Fruit fly (Drosophila melanogaster) whole organism: ENCODE results near the gene CG13676.

Experiments
- CG8478 ChIP-seq: fragments of >200 bp; optimal IDR thresholded peaks from 2 replicates; lab custom pipeline; 2018; ENCODE audit warnings: inconsistent platforms
- Dll ChIP-seq: fragments of >200 bp; optimal IDR thresholded peaks from 2 replicates; lab custom pipeline; 2017
- EcR ChIP-seq, 2 experiments: fragments of >200 bp; optimal IDR thresholded peaks; 2 replicates each; lab custom pipeline; 2017; ENCODE audit warnings: missing biosample characterization in 2 of 2, missing genetic modification characterization in 2 of 2, missing genetic modification reagents in 2 of 2
- pan ChIP-seq: fragments of >200 bp; optimal IDR thresholded peaks from 2 replicates; lab custom pipeline; 2017
- psq ChIP-seq: fragments of >200 bp; optimal IDR thresholded peaks from 2 replicates; lab custom pipeline; 2017

DNA sequence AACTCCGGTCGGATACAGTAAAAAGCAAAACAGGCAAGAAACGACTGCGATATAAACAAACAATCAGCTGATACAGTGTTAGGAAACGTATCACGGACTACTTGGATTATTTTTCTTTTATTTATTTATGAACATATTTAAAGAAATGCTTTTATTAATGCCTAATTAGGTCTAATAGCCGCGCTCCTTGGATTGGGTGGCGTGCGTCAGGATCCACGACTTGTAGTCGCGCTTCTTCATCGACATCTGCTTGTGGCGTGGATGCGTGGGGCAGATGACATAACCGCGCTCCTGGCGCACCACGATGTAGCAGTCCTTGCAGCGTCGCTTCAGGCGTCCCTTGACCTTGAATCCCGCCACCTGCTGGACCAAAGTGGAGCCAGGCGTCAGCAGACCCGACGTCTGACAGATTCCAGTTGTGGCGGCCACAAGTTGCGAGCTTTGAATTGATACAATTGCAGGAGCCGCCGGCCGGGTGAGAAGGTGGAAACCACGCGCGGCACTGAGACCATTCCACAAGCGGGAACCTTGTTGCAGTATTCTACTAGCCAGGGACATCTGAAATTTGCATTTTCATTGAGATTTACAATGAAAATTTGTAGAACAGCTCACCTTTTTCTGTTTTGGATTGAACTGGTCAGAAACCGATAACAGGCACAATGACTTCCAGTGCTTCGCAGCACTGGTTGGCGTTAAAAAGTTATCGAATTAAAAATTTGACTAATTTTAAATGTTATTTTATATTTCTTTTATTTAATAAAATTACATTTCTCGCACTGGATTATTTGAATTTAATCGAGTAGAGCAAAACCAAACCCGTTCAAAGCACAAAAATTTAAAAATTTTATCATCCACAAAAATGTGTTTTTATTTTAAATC, 26.9 kb downstream of the CG13676 start, which contains the start of the genes CG7550 and mRpL36:
- TF ChIP-seq CG8478 (lab: Kevin White, UChicago) (no peak), Dll (lab: Kevin White, UChicago) (no peak), pan (lab: Kevin White, UChicago) (no peak), EcR (GFP tag; optimal IDR thresholded peaks at IDR 0.05; lab: Kevin White, UChicago) (no peak), psq (lab: Kevin White, UChicago) (no peak)
